Worm (Caenorhabditis elegans) whole organism, dauer: Measurements from ENCODE around the gene str-249.

ENCODE experiments used
- unc-62 ChIP-seq: sonication (generic microtip); optimal IDR thresholded peaks from 2 replicates; lab custom pipeline; 2017; ENCODE audit warnings: missing biosample characterization, missing genetic modification reagents, missing genetic modification characterization

The str-249 gene

DNA sequence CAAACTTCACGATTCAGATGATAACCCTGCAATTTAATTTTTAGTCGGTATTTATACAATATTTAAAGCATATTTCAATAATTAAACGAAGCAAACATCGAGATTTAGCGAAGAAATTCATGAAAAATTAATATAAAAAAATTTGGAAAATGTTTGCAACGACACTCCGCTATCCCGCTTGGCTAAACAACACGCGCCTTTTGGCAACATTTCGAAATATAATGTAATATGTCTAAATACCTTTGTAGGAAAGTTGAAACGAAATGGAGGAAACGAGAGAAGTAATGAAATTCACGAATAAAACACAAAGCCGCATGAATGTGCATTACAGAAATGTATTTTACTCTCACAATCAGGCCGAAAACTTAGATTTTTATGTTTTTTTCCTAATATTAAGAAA, 20.9 kb downstream of the str-249 start, which contains the start of gene rpc-1:
TSS of gene rpc-1 (minus strand) at position 26 of the 400 bp plus-strand sequence.
- TF ChIP-seq unc-62 (GFP tag; lab: Kevin White, UChicago): no peak

DNA sequence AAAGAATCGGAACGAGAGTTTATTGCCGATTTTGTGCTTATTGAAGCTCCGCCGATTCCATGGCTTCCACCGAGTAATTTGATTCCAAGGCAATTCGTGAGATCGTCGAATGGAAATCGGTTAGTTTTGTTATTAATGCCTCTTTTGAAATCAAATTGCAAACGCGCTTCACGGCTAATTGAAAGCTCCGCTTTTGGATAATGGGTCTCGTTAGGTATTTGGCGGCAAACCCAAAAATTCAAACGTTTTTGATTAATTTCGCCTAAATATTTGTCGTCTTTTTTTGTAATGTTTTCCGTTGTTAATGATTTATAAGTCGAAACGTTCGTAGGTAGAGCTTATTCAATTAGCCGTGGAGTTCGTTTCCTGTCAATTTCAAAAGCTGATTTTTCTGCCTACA, 27.1 kb downstream of the str-249 start:
- no peak for TF ChIP-seq unc-62 (GFP tag; lab: Kevin White, UChicago)

DNA sequence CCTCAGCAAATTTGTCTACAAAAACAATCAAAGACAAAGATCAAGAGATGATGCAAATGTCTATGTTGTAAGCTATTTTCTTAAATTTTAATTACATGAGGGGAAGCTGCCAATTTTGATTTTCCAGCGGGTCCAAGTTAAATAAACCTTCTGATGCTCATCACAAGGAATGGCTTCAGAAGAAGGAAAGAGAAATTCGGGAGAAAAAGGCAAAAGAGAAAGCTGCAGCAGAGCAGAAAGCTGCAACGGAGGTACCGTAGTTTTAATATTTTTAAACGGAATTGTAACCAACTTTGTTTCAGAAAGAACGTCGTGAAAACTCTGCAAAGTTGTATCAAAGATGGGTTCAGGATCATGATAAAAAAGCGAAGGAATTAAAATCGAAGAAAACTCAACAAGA, 28.5 kb downstream of the str-249 start:
- TF ChIP-seq unc-62 (GFP tag; lab: Kevin White, UChicago): no peak

DNA sequence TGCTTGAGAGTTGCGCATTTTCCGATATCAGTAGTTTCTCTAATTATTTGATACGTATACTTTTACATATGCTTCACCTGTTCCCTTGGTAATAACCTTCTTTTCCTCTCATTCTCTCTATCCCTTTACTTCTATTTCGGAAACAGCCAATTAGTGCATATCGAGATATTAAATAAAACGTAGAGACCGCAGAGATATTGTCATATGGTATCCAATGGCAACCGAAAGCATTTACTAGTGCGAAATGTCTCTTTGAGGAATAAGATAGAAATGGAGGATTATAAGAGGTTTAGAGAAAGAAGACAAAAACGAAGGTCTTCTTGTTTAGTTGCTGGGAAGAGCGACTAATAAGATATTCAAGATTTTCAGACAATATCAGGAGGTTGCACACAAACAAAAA, 30.3 kb downstream of the str-249 start, which contains the start of gene maph-9:
TSS of gene maph-9 (plus strand) at position 273 of the 400 bp plus-strand sequence.
- TF ChIP-seq unc-62 (GFP tag; lab: Kevin White, UChicago): no peak

DNA sequence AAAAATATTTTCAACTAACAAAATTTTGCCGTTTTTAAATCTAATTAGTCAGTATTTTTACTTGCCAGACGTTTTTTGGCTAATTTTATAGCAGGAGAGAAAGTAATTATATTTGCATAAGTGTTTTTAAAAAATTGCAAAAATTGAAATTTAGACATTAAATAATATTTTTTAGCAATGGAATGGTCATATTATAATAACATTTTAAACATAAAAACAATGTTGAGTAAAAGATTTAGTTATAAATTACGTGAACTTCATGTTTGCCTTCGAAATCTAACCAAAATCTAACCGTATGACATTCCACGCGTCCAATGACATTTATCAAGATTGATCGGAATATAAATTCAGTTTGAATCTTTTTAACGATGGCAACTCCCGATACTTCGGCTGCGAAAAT, 32.3 kb downstream of the str-249 start, which contains the start of gene C34D4.2:
TSS of gene C34D4.2 (plus strand) at position 301 of the 400 bp plus-strand sequence.
- TF ChIP-seq unc-62 (GFP tag; lab: Kevin White, UChicago): no peak

DNA sequence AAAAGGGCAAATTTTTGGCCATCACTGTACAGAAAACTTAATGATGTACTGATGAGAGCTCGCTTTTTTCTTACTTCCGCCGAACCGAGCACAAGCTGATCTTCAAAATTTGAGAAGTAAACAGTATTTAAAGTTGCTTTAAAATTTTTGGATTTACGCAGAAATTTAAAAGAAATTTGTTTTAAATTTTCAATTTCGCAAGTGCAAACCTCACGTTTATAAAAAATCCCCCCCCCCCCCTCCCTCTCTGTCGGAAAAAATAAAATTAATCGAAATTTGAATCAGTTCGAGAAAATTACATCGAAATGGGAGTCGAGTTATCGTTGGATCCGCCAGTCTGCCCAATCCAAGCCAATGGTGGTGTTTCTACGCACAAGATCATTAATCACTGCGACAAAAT, 33.3 kb downstream of the str-249 start, which contains the start of gene C34D4.3:
TSS of gene C34D4.3 (plus strand) at position 301 of the 400 bp plus-strand sequence.
- TF ChIP-seq unc-62 (GFP tag; lab: Kevin White, UChicago): no peak

DNA sequence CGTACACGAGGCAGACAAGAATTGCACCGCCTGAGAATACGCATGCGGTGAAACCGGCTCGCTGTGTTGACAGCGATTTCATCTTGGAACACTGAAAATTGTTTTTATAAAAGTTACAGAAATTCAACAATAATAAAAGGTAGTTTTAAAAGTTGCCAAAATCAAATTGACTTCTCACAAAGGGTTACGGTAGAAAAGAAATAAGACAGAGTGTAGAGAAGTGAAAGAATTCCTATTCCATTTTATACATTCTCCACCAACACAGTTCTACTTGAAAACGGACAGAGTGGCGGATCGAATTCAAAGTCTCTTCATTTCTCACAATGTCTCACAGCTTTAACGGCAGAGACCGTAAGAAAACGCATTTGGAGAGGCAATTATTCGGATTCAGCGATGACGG, 34.2 kb downstream of the str-249 start, which contains the start of gene col-113:
TSS of gene col-113 (minus strand) at position 101 of the 400 bp plus-strand sequence.
- no peak for TF ChIP-seq unc-62 (GFP tag; lab: Kevin White, UChicago)

DNA sequence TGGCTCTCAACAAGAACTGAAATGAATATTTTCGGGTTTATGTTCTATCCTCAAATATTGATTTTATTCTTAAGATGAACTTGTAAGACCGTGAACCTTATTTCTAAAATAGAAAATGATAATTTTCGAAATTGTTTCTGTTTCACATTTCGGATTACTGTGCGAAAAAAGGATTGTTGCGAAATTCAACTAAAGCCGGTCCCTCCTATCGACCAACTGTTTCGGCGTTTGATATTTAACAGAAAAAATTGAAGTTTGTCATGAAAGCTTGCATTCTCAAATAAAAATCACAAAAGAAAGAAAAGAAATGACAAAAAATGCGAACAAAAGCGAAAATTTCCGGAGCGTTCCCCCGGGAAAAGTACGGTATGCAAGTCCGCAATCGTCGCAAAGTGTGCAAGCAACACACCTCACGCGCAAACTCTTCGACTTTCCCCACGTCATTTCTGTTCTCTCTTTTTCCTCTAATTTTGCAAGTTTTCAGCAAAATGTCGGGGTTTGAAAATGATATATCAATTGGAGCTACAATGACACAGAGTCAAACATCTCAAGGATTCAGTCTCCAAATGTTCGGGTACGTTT, 37.5 kb downstream of the str-249 start, which contains the start of gene C34D4.4:
TSS of gene C34D4.4 (plus strand) at position 342 of the 582 bp plus-strand sequence.
- no peak for TF ChIP-seq unc-62 (GFP tag; lab: Kevin White, UChicago)

DNA sequence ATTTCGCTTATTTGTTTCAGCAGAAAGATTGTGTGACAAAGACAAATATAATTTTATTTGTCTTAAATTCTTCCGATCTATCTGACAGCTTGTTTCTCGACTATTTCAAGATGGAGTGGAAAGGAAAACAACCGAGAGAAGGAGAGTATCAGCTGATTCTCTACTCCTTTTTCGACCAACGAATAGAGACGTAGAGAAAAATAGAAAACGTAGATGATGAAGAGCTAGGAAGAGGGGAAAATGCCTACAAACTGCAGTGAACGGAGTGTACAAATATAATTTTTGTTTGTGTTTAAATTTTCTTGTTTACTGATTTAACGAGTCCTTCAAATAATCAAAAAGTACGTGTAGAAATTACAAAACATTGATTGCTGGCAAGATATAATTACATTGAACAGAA, 38.9 kb downstream of the str-249 start:
- TF ChIP-seq unc-62 (GFP tag; lab: Kevin White, UChicago): no peak

DNA sequence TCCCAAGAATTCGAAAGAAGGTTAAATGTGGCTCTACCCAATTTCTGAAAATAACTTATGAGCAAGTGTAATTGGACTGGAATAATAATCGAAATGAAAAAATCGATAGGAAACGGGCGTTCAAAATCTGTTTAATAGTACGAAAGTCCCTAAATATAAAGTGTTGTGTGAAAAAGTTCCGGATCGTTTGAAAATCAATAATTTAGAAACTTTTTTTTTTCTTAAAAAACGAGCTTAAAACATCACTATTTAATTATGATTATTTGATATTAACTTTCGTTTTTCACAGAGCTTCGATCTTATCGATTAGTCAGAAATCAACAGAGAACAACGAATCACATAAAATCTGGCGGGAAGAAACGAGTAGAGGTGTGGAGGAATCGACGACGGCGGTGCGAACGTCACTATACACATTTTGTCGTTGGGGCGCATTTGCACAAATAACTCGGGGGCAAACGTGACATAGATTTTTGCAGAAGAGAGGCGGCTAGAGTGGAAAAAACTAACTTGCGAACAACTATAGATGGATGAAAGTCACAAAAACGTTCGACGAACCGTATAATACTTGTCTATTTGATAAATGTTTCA, 41.9 kb downstream of the str-249 start, which contains the start of gene hecd-1:
TSS of gene hecd-1 (minus strand) at position 51 of the 588 bp plus-strand sequence.
- TF ChIP-seq unc-62 (GFP tag; lab: Kevin White, UChicago): no peak

DNA sequence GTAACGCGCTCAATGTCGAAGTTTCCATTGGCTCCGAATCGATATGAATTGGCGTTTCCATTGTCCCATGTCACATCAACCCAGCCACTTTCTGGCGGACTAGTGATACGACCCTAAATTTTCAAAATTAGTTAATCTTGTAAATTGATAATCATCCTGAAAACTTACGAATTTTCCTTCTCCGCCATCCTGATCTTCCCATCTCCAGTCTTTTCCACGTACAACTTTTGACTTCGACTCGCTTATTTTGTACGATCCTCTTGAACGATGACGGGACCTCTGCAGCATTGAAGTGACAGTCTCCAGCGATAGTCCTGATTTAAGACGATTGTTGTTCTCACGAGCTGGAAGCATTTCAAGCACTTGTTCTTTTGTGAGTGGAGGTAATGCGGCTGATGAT, 47.5 kb downstream of the str-249 start:
- TF ChIP-seq unc-62 (GFP tag; lab: Kevin White, UChicago): no peak
